Fruit fly (Drosophila melanogaster) whole organism: ENCODE data around the gene CG13658.

Source experiments
- CG8478 ChIP-seq: fragments of >200 bp; optimal IDR thresholded peaks from 2 replicates; lab custom pipeline; 2018; ENCODE audit warnings: inconsistent platforms
- Dll ChIP-seq: fragments of >200 bp; optimal IDR thresholded peaks from 2 replicates; lab custom pipeline; 2017
- EcR ChIP-seq, 2 experiments: fragments of >200 bp; optimal IDR thresholded peaks; 2 replicates each; lab custom pipeline; 2017; ENCODE audit warnings: missing biosample characterization in 2 of 2, missing genetic modification characterization in 2 of 2, missing genetic modification reagents in 2 of 2
- pan ChIP-seq: fragments of >200 bp; optimal IDR thresholded peaks from 2 replicates; lab custom pipeline; 2017
- psq ChIP-seq: fragments of >200 bp; optimal IDR thresholded peaks from 2 replicates; lab custom pipeline; 2017
- usp ChIP-seq: fragments of >200 bp; optimal IDR thresholded peaks from 2 replicates; lab custom pipeline; 2017; ENCODE audit warnings: missing biosample characterization, missing genetic modification characterization, mixed read lengths

CG13658 gene

DNA sequence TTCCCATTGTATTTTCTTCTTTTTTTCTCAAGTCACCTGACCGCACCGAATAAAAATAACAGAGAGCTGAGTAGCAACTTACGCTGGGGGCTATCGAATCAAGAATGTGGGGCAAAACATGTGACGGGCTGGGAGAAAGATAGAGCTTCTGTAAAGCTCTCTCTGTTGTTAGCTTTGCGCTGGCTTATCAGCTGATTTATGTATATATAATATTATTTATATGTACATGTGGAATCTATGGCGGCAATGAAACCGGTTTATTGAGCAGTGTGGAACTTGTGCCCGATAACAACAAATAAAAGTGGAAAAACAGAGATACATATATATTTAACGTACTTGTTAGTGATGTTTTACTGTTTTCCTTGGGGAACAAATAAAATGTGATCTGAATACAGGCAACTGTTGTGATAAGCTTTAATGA, 5.6 kb downstream of the CG13658 start, which contains the start of gene CG31098:
CG31098 (minus strand) TSS at position 114 of the 421 bp plus-strand sequence.
- no peak for TF ChIP-seq EcR (GFP tag; optimal IDR thresholded peaks at IDR 0.05; lab: Kevin White, UChicago)
- no peak for TF ChIP-seq CG8478
- TF ChIP-seq pan (lab: Kevin White, UChicago), result no peak
- no peak for TF ChIP-seq Dll (lab: Kevin White, UChicago)
- no peak for TF ChIP-seq psq
- TF ChIP-seq usp (GFP tag; lab: Kevin White, UChicago), result no peak

DNA sequence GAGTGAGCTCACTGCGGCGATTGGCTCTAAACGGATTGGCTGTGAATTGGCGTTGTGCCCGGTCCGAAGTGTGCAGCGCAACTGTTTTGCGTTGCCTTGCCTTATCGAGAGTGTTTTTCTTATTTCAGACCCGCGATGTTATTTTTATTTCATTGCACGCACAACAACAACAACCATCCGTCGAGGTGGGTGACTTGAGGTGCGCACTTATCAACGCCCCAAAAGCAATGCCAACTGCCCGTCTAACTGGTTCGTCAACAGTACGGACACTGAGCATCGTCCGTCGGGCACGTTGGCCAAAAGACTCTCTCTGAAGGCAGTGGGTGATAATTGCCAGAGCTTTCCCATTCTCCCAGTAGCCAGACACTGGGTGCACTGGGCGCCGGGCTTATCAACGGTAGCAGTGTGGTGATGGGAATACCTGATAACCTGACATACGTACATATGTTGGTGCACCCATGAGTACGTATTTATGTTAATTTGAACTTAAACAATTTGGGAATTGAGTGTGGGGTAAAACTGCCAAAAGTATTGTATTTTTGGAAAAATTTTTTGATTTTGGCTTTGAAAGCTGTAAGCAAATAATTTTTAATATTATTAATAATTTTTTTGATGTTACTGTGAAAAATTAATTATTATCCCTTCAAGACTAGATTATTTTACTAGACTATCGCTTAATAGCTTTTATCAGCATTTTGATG, 8.2 kb downstream of the CG13658 start, which contains the start of gene CG31102:
CG31102 (minus strand) TSS at position 275 of the 701 bp plus-strand sequence.
- TF ChIP-seq Dll (lab: Kevin White, UChicago), result no peak
- TF ChIP-seq psq, result no peak
- TF ChIP-seq usp (GFP tag; lab: Kevin White, UChicago), result no peak
- TF ChIP-seq EcR (GFP tag; optimal IDR thresholded peaks at IDR 0.05; lab: Kevin White, UChicago), result no peak
- TF ChIP-seq CG8478, result no peak
- no peak for TF ChIP-seq pan (lab: Kevin White, UChicago)

DNA sequence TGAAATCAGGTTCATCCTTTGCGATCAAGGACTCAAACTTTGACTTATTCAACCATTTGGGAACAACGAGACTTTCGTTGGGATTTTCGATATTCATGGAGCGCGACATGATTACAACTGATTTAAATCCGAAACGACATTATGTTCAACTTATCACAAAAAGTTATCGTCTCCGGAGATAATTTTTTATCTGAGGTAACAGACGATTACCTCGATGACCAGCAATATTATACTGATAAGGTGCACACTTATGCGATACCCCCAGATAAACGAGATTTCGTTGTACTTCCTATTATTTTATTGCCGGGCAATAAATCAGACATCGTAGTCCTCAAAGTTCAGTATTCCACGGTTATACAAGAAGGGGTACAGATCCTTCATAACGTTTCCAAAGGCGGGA, 10.4 kb downstream of the CG13658 start, which contains the start of gene CG31097:
CG31097 (minus strand) TSS at position 101 of the 400 bp plus-strand sequence.
- TF ChIP-seq pan (lab: Kevin White, UChicago), result no peak
- no peak for TF ChIP-seq Dll (lab: Kevin White, UChicago)
- no peak for TF ChIP-seq usp (GFP tag; lab: Kevin White, UChicago)
- no peak for TF ChIP-seq CG8478
- no peak for TF ChIP-seq psq
- TF ChIP-seq EcR (GFP tag; optimal IDR thresholded peaks at IDR 0.05; lab: Kevin White, UChicago), result no peak

DNA sequence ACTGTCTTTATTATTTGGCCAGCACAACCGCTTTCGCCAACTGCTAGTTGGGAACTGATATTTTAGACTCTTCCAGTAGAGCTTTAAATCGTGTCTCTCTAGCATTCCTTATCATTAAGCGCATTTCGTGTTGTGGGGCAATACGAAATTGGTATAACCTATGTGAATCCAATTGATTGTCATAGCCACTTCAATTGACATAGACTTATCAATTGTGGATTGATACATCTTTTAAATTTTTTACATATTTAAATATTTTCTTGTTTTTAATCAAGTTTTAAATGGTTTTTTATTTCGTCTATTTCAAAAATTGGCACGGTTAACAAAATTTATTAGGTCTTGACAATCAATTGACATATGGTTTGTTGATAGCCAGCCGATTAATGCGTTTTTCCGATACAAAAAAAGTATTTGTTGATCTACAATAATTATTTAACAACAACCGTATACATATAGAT, 12.3 kb downstream of the CG13658 start, which contains the start of gene CG31288:
CG31288 (minus strand) TSS at position 51 of the 458 bp plus-strand sequence.
- TF ChIP-seq CG8478 (no peak), Dll (lab: Kevin White, UChicago) (no peak), psq (no peak), EcR (GFP tag; optimal IDR thresholded peaks at IDR 0.05; lab: Kevin White, UChicago) (no peak), pan (lab: Kevin White, UChicago) (no peak), usp (GFP tag; lab: Kevin White, UChicago) (no peak)

DNA sequence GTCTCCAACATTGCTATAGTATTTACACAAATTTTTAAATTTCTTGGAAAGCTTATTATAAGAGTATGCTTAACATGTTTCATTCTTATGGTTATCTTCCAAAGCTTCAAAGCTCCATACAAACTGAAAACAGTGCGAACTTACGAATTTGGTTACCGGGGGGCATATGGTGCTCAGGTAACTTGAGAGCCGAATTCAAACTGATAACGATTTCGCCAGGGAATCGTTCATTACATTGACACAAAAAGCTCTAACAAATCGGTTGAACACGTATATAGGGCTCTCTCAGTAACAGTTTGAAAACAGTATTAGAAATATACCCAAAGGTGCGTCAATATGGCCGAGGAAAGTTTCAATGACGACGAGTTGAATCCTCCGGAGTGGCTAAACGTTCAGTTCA, 13.3 kb downstream of the CG13658 start, which contains the start of gene CG13659:
CG13659 (plus strand) TSS at position 317 of the 400 bp plus-strand sequence.
- TF ChIP-seq usp (GFP tag; lab: Kevin White, UChicago) (no peak), pan (lab: Kevin White, UChicago) (no peak), Dll (lab: Kevin White, UChicago) (no peak), CG8478 (no peak), EcR (GFP tag; optimal IDR thresholded peaks at IDR 0.05; lab: Kevin White, UChicago) (no peak), psq (no peak)

DNA sequence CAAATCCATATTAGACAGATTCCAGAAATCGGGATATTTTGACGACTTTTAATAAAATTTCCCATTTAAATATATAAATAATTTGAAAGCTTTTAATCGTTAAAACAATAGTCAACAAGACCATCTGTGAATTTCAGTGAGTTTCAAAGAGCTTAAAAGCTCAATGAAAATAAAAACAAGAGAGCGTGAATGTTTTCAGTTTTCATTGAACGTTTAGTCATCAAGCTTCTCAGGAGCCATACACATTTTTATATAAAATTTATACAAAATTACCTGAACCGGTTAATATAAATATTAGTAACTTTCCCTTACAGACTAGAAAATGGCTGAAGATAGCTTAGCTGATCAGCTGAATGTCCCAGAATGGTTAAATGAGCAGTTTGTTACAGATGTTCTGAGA, 15.0 kb downstream of the CG13658 start, which contains the start of gene CG31370:
CG31370 (plus strand) TSS at position 226 of the 400 bp plus-strand sequence.
- no peak for TF ChIP-seq psq
- TF ChIP-seq usp (GFP tag; lab: Kevin White, UChicago), result no peak
- TF ChIP-seq EcR (GFP tag; optimal IDR thresholded peaks at IDR 0.05; lab: Kevin White, UChicago), result no peak
- TF ChIP-seq Dll (lab: Kevin White, UChicago), result no peak
- no peak for TF ChIP-seq CG8478
- TF ChIP-seq pan (lab: Kevin White, UChicago), result no peak

DNA sequence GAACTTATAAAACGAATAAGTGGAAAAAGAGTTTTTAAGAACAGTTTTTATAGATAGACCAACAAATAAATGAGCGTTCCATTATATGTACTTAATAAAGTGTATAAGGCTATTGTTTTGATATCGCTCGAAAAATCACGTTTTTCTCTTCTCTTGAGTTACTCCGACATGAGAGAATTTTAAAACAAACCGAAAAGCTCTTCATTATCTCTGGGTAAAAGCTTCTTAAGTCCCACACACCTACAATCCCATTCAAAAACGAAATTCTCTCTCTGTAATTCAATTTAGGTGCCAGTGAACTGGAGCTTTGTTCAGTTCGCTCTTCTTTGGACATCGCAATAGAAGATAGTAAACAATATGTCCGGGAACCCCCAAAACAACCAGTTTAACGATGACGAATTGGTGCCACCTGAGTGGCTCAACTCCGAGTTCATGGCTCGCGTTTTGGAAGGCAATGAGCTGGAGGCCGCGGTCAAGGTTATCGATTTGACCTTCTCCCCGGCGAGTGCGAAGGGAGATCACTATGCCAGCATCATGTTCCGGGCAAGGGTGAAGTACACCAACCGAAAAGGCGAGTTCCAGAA, 16.7 kb downstream of the CG13658 start, which contains the start of gene CG31436:
CG31436 (plus strand) TSS at position 281 of the 584 bp plus-strand sequence.
- TF ChIP-seq EcR (GFP tag; optimal IDR thresholded peaks at IDR 0.05; lab: Kevin White, UChicago) (no peak), CG8478 (no peak), usp (GFP tag; lab: Kevin White, UChicago) (no peak)

DNA sequence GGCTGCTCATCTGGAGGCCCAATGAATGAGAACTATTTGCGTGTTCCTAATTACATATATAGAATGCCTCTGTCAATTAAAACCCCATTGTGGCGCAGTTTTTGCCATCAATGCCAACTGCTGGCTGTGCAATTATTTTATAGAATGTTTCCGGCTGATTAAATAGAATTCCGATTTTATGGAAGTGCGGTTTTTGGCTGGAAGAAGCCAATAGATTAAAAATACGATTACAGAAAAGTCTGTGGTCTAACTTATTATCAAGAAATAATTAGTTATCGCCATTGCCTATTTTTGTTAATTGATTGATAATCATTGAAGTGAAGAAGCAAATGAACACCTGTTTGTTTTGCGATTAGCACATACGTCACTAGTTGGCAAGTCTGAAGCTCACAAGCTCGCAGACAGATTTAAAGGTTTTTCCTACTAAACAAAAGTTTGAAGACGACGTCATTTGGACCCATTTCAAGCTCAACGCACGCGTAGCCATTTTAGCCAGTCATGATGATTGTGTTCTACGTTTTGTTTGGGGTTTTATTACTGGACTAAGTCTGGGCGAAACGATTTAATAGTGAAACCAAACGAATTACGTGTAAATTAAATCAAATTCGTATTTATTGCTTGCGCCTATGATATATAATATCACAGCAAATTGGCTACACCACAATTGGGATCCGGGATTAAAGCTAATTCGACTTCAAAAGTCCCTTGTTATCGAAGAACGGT, 18.7 kb downstream of the CG13658 start:
- TF ChIP-seq EcR (GFP tag; optimal IDR thresholded peaks at IDR 0.05; lab: Kevin White, UChicago), result no peak
- no peak for TF ChIP-seq pan (lab: Kevin White, UChicago)
- no peak for TF ChIP-seq usp (GFP tag; lab: Kevin White, UChicago)
- no peak for TF ChIP-seq Dll (lab: Kevin White, UChicago)
- no peak for TF ChIP-seq psq
- TF ChIP-seq CG8478, result no peak

DNA sequence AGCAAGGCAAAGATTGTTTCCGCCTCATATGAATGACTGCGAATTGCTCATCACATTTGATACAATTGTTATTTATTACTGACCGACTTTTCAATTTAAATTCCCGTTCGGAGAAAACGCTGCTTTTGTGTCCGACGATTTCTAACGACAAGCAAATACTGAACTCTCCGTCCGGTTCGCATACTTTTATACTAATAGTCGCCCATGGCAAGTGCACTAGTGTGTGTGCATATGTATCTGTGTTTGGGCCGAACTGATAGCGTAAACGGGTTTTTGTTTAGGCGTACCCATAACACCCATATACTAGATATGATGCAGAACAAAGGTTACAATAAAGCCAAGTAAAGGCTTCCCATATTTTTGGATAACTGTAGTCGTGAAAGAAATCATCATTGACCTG, 21.0 kb downstream of the CG13658 start, which contains the start of gene CG10550:
CG10550 (minus strand) TSS at position 164 of the 400 bp plus-strand sequence.
- TF ChIP-seq CG8478 (no peak), pan (lab: Kevin White, UChicago) (no peak), Dll (lab: Kevin White, UChicago) (no peak), psq (no peak), usp (GFP tag; lab: Kevin White, UChicago) (no peak), EcR (GFP tag; optimal IDR thresholded peaks at IDR 0.05; lab: Kevin White, UChicago) (no peak)

DNA sequence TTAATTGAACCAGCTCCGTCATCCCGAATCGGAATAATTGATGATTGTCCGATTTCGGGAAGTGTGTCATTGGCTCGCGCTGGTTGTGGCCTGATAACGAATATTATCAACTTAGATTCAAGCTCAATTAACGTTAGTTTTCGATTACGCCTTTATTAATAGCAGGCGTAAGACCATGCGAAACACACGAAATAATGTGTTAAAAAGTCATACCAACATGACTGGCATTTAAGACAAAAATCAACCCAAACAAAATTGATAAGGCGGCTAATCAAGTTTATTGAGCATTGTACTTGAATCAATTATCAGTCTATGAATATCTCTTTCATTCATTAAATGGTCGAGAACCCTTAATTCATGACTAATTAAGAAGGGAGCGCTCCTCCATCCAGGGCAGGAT, 21.9 kb downstream of the CG13658 start:
- TF ChIP-seq usp (GFP tag; lab: Kevin White, UChicago), result no peak
- TF ChIP-seq psq, result no peak
- TF ChIP-seq EcR (GFP tag; optimal IDR thresholded peaks at IDR 0.05; lab: Kevin White, UChicago), result no peak
- no peak for TF ChIP-seq CG8478
- TF ChIP-seq Dll (lab: Kevin White, UChicago), result no peak
- no peak for TF ChIP-seq pan (lab: Kevin White, UChicago)

DNA sequence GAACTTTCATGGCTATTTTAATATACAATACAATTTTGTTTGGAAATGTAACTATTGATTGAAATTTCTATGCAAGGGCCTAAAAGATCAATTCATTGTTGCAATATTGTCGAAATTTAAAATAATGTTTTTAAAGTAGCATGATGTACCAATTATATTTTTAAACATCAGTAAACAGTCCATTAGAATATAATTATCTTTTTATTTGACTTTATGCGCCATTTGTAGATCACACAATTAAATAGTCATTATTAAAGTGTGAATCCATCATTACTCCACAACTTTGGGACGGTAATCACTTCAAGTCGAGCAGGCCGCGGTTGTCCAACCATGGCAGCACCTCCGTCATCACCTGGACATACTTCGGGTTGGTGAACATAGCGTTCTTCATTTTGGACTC, 23.6 kb downstream of the CG13658 start, which contains the start of gene CG31099:
CG31099 (minus strand) TSS at position 101 of the 400 bp plus-strand sequence.
- no peak for TF ChIP-seq EcR (GFP tag; optimal IDR thresholded peaks at IDR 0.05; lab: Kevin White, UChicago)
- no peak for TF ChIP-seq Dll (lab: Kevin White, UChicago)
- TF ChIP-seq psq, result no peak
- no peak for TF ChIP-seq usp (GFP tag; lab: Kevin White, UChicago)
- no peak for TF ChIP-seq CG8478
- TF ChIP-seq pan (lab: Kevin White, UChicago), result no peak
